Worm (Caenorhabditis elegans): ENCODE measurements around the gene R10H10.7.
A peak's percentile ranks its signal among the peaks of the same experiment; 100 is the strongest.

Gene R10H10.7

ce11 chrIV:10403193-10404058 is 10.3 kb downstream of the R10H10.7 start, which contains the start of gene gpa-7:
TSS of gene gpa-7 (plus strand) at chrIV:10404008.
- TF ChIP-seq ceh-43 (GFP tag; optimal IDR thresholded peaks at IDR 0.05): no peak
- TF ChIP-seq sem-2 (GFP tag; optimal IDR thresholded peaks at IDR 0.05): no peak
- no peak for TF ChIP-seq nhr-76 (tag; optimal IDR thresholded peaks at IDR 0.05)
- peak; percentile 42 for TF ChIP-seq sptf-1 (tag; optimal IDR thresholded peaks at IDR 0.05)
- TF ChIP-seq ceh-39 (tag; optimal IDR thresholded peaks at IDR 0.05): no peak
- no peak for TF ChIP-seq elt-1 (tag; optimal IDR thresholded peaks at IDR 0.05; ENCODE audit: borderline replicate concordance, insufficient read depth)
- peak; percentile 29 for TF ChIP-seq lin-13 (tag; optimal IDR thresholded peaks at IDR 0.05)
- TF ChIP-seq mls-2 (tag; optimal IDR thresholded peaks at IDR 0.05): peak; percentile 67
- peak; percentile 52 for TF ChIP-seq unc-62 (GFP tag; optimal IDR thresholded peaks at IDR 0.05)
- TF ChIP-seq nhr-237 (tag; optimal IDR thresholded peaks at IDR 0.05): no peak
- TF ChIP-seq cnd-1 (tag; optimal IDR thresholded peaks at IDR 0.05): peak; percentile 8
- no peak for TF ChIP-seq nhr-2 (tag; optimal IDR thresholded peaks at IDR 0.05)
- TF ChIP-seq snpc-4 (tag; optimal IDR thresholded peaks at IDR 0.05): no peak
- no peak for TF ChIP-seq hlh-1 (tag; optimal IDR thresholded peaks at IDR 0.05)
- TF ChIP-seq zip-8 (tag; optimal IDR thresholded peaks at IDR 0.05): no peak
- TF ChIP-seq lin-32 (GFP tag; optimal IDR thresholded peaks at IDR 0.05): no peak
- TF ChIP-seq nhr-12 (tag; optimal IDR thresholded peaks at IDR 0.05): no peak
- TF ChIP-seq mab-5 (tag; optimal IDR thresholded peaks at IDR 0.05): no peak
- TF ChIP-seq lsy-2 (tag; optimal IDR thresholded peaks at IDR 0.05): no peak
- no peak for TF ChIP-seq bed-3 (GFP tag; optimal IDR thresholded peaks at IDR 0.05)
- no peak for TF ChIP-seq nhr-28 (tag; optimal IDR thresholded peaks at IDR 0.05)
- TF ChIP-seq tbx-8 (GFP tag; optimal IDR thresholded peaks at IDR 0.05): no peak
- TF ChIP-seq ham-2 (GFP tag; optimal IDR thresholded peaks at IDR 0.05): peak; percentile 53
- TF ChIP-seq M03D4.4 (tag; optimal IDR thresholded peaks at IDR 0.05): no peak
- peak; percentile 14 for TF ChIP-seq pha-4 (tag; optimal IDR thresholded peaks at IDR 0.05)
- TF ChIP-seq blmp-1 (tag; optimal IDR thresholded peaks at IDR 0.05): peak; percentile 71
- no peak for TF ChIP-seq flh-1 (GFP tag; optimal IDR thresholded peaks at IDR 0.05)
- TF ChIP-seq mep-1 (tag; optimal IDR thresholded peaks at IDR 0.05): peak; percentile 42
- TF ChIP-seq ceh-83 (GFP tag; optimal IDR thresholded peaks at IDR 0.05): no peak
- TF ChIP-seq elt-3 (tag; optimal IDR thresholded peaks at IDR 0.05): no peak
- TF ChIP-seq ces-1 (GFP tag; optimal IDR thresholded peaks at IDR 0.05): peak; percentile 83
- no peak for TF ChIP-seq unc-39 (tag; optimal IDR thresholded peaks at IDR 0.05)
- TF ChIP-seq ztf-11 (tag; optimal IDR thresholded peaks at IDR 0.05): no peak
- TF ChIP-seq unc-120 (tag; optimal IDR thresholded peaks at IDR 0.05; ENCODE audit: poor library complexity, severe bottlenecking): peak; percentile 92
- peak; percentile 10 for TF ChIP-seq drap-1 (GFP tag; optimal IDR thresholded peaks at IDR 0.05)

ce11 chrIV:10398244-10398643 is 15.5 kb downstream of the R10H10.7 start:
- peak; percentile 73 for TF ChIP-seq ces-1 (GFP tag; optimal IDR thresholded peaks at IDR 0.05)
- TF ChIP-seq ceh-83 (GFP tag; optimal IDR thresholded peaks at IDR 0.05): no peak

ce11 chrIV:10396827-10397226 is 16.9 kb downstream of the R10H10.7 start:
- TF ChIP-seq snpc-4 (tag; optimal IDR thresholded peaks at IDR 0.05) (no peak), ces-1 (GFP tag; optimal IDR thresholded peaks at IDR 0.05) (peak; percentile 85)

ce11 chrIV:10394858-10395257 is 18.9 kb downstream of the R10H10.7 start, which contains the start of gene R10H10.4:
TSS of gene R10H10.4 (minus strand) at chrIV:10394958.
- TF ChIP-seq ces-1 (GFP tag; optimal IDR thresholded peaks at IDR 0.05) (no peak), ztf-11 (tag; optimal IDR thresholded peaks at IDR 0.05) (no peak), tbx-8 (GFP tag; optimal IDR thresholded peaks at IDR 0.05) (no peak), nhr-12 (tag; optimal IDR thresholded peaks at IDR 0.05) (no peak), pha-4 (tag; optimal IDR thresholded peaks at IDR 0.05) (no peak), nhr-76 (tag; optimal IDR thresholded peaks at IDR 0.05) (no peak), lin-13 (tag; optimal IDR thresholded peaks at IDR 0.05) (no peak), zip-8 (tag; optimal IDR thresholded peaks at IDR 0.05) (no peak), ceh-83 (GFP tag; optimal IDR thresholded peaks at IDR 0.05) (no peak)
